Fruit fly (Drosophila melanogaster) whole organism, prepupa: ENCODE results near the gene TBC1D16.

Experiments used
- Blimp-1 ChIP-seq: fragments of 200-800 bp; sonication (Bioruptor generic); optimal IDR thresholded peaks from 3 replicates; lab custom pipeline; 2017; ENCODE audit warnings: missing biosample characterization, missing genetic modification characterization, mild to moderate bottlenecking, moderate library complexity, missing genetic modification reagents
- CG10631 ChIP-seq: fragments of 200-800 bp; sonication (Bioruptor generic); optimal IDR thresholded peaks from 2 replicates; lab custom pipeline; 2016; ENCODE audit warnings: missing biosample characterization, missing genetic modification characterization
- CG15336 ChIP-seq: fragments of 200-800 bp; sonication (Bioruptor generic); IDR thresholded peaks from 2 replicates; pipeline ENCODE4 v1.3.6; 2022; ENCODE audit warnings: missing biosample characterization, missing genetic modification characterization
- CG16779 ChIP-seq: fragments of 200-800 bp; sonication (Bioruptor generic); optimal IDR thresholded peaks from 3 replicates; lab custom pipeline; 2017; ENCODE audit warnings: missing biosample characterization, mild to moderate bottlenecking, missing genetic modification characterization
- CG3032 ChIP-seq: fragments of 200-800 bp; optimal IDR thresholded peaks from 2 replicates; lab custom pipeline; 2019; ENCODE audit warnings: missing biosample characterization, mild to moderate bottlenecking, missing genetic modification characterization, moderate library complexity
- CG31627 ChIP-seq: fragments of 200-800 bp; sonication (Bioruptor generic); optimal IDR thresholded peaks from 3 replicates; lab custom pipeline; 2016; ENCODE audit warnings: missing biosample characterization, missing genetic modification characterization
- CG32006 ChIP-seq: fragments of 200-800 bp; sonication (Bioruptor generic); optimal IDR thresholded peaks from 3 replicates; lab custom pipeline; 2017; ENCODE audit warnings: missing biosample characterization, mild to moderate bottlenecking, missing genetic modification characterization
- CG3919 ChIP-seq: fragments of 200-800 bp; sonication (Bioruptor generic); optimal IDR thresholded peaks from 3 replicates; lab custom pipeline; 2016; ENCODE audit warnings: missing biosample characterization, missing genetic modification characterization
- CG4318 ChIP-seq: fragments of 200-800 bp; sonication (Bioruptor generic); optimal IDR thresholded peaks from 3 replicates; lab custom pipeline; 2017; ENCODE audit warnings: missing biosample characterization, mild to moderate bottlenecking, missing genetic modification characterization
- CG6276 ChIP-seq: fragments of 200-800 bp; sonication (Bioruptor generic); optimal IDR thresholded peaks from 2 replicates; lab custom pipeline; 2017; ENCODE audit warnings: missing biosample characterization, mild to moderate bottlenecking, missing genetic modification characterization
- CG6808 ChIP-seq: fragments of 200-800 bp; sonication (Bioruptor generic); optimal IDR thresholded peaks from 3 replicates; lab custom pipeline; 2017; ENCODE audit warnings: missing biosample characterization, missing genetic modification characterization, mild to moderate bottlenecking, moderate library complexity, missing genetic modification reagents
- CG6854 ChIP-seq: fragments of 200-800 bp; sonication (Bioruptor generic); optimal IDR thresholded peaks from 2 replicates; lab custom pipeline; 2017; ENCODE audit warnings: missing biosample characterization, mild to moderate bottlenecking, missing genetic modification characterization
- CG7368 ChIP-seq: fragments of 200-800 bp; sonication (Bioruptor generic); optimal IDR thresholded peaks from 3 replicates; lab custom pipeline; 2016; ENCODE audit warnings: missing biosample characterization, missing genetic modification characterization
- CG8119 ChIP-seq: fragments of 200-800 bp; sonication (Bioruptor generic); IDR thresholded peaks from 3 replicates; pipeline ENCODE4 v1.3.6; 2022; ENCODE audit warnings: missing biosample characterization, missing genetic modification characterization
- CG8632 ChIP-seq: fragments of 200-800 bp; sonication (Bioruptor generic); optimal IDR thresholded peaks from 3 replicates; lab custom pipeline; 2016; ENCODE audit warnings: missing biosample characterization, missing genetic modification characterization
- Eip75B ChIP-seq: fragments of 200-800 bp; sonication (Bioruptor generic); optimal IDR thresholded peaks from 3 replicates; lab custom pipeline; 2016; ENCODE audit warnings: missing biosample characterization, missing genetic modification characterization
- Eip93F ChIP-seq: fragments of 200-800 bp; sonication (Bioruptor generic); optimal IDR thresholded peaks from 2 replicates; lab custom pipeline; 2016; ENCODE audit warnings: missing biosample characterization, mild to moderate bottlenecking, missing genetic modification characterization
- Ets21C ChIP-seq: fragments of 200-800 bp; sonication (Bioruptor generic); optimal IDR thresholded peaks from 3 replicates; lab custom pipeline; 2016; ENCODE audit warnings: missing biosample characterization, missing genetic modification characterization
- Ets96B ChIP-seq: fragments of 200-800 bp; optimal IDR thresholded peaks from 2 replicates; lab custom pipeline; 2019; ENCODE audit warnings: missing biosample characterization, mild to moderate bottlenecking, missing genetic modification characterization, moderate library complexity
- Gug ChIP-seq: fragments of 200-800 bp; sonication (Bioruptor generic); IDR thresholded peaks from 2 replicates; pipeline ENCODE4 v1.3.6; 2022; ENCODE audit warnings: missing biosample characterization, missing genetic modification characterization
- Hr39 ChIP-seq: fragments of 200-800 bp; sonication (Bioruptor generic); optimal IDR thresholded peaks from 2 replicates; lab custom pipeline; 2016; ENCODE audit warnings: missing biosample characterization, missing genetic modification characterization
- Hr4 ChIP-seq: fragments of 200-800 bp; sonication (Bioruptor generic); optimal IDR thresholded peaks from 3 replicates; lab custom pipeline; 2016; ENCODE audit warnings: missing biosample characterization, missing genetic modification characterization
- Lpt ChIP-seq: fragments of 200-800 bp; sonication (Bioruptor generic); optimal IDR thresholded peaks from 3 replicates; lab custom pipeline; 2016; ENCODE audit warnings: missing biosample characterization, missing genetic modification characterization
- Met ChIP-seq: fragments of 200-800 bp; sonication (Bioruptor generic); optimal IDR thresholded peaks from 3 replicates; lab custom pipeline; 2016; ENCODE audit warnings: missing biosample characterization, missing genetic modification characterization
- Smox ChIP-seq: fragments of 200-800 bp; sonication (Bioruptor generic); optimal IDR thresholded peaks from 3 replicates; lab custom pipeline; 2016; ENCODE audit warnings: missing biosample characterization, missing genetic modification characterization
- achi ChIP-seq: fragments of 200-800 bp; sonication (Bioruptor generic); optimal IDR thresholded peaks from 3 replicates; lab custom pipeline; 2016; ENCODE audit warnings: missing biosample characterization, missing genetic modification characterization
- cyc ChIP-seq: fragments of 200-800 bp; sonication (Bioruptor generic); optimal IDR thresholded peaks from 3 replicates; lab custom pipeline; 2016; ENCODE audit warnings: missing biosample characterization, missing genetic modification characterization
- dac ChIP-seq: fragments of 200-800 bp; sonication (Bioruptor generic); optimal IDR thresholded peaks from 2 replicates; lab custom pipeline; 2017; ENCODE audit warnings: missing biosample characterization, mild to moderate bottlenecking, missing genetic modification characterization
- fd59A ChIP-seq: fragments of 200-800 bp; sonication (Bioruptor generic); optimal IDR thresholded peaks from 2 replicates; lab custom pipeline; 2017; ENCODE audit warnings: missing biosample characterization, mild to moderate bottlenecking, missing genetic modification characterization, missing genetic modification reagents
- fkh ChIP-seq: fragments of 200-800 bp; sonication (Bioruptor generic); optimal IDR thresholded peaks from 3 replicates; lab custom pipeline; 2017; ENCODE audit warnings: missing biosample characterization, mild to moderate bottlenecking, missing genetic modification characterization, moderate library complexity
- lz ChIP-seq: fragments of 200-800 bp; sonication (Bioruptor generic); optimal IDR thresholded peaks from 3 replicates; lab custom pipeline; 2016; ENCODE audit warnings: missing biosample characterization, missing genetic modification characterization
- net ChIP-seq: fragments of 200-800 bp; sonication (Bioruptor generic); optimal IDR thresholded peaks from 3 replicates; lab custom pipeline; 2016; ENCODE audit warnings: missing biosample characterization, missing genetic modification characterization
- salr ChIP-seq, 2 experiments: fragments of 200-800 bp; sonication (Bioruptor generic); optimal IDR thresholded peaks; 3 replicates each; lab custom pipeline; 2016 to 2018; ENCODE audit warnings: missing biosample characterization in 2 of 2, missing genetic modification characterization in 2 of 2, mild to moderate bottlenecking in 1 of 2
- spab ChIP-seq: fragments of 200-800 bp; sonication (Bioruptor generic); optimal IDR thresholded peaks from 2 replicates; lab custom pipeline; 2017; ENCODE audit warnings: missing biosample characterization, mild to moderate bottlenecking, missing genetic modification characterization, missing genetic modification reagents
- topi ChIP-seq: fragments of 200-800 bp; sonication (Bioruptor generic); optimal IDR thresholded peaks from 3 replicates; lab custom pipeline; 2016; ENCODE audit warnings: missing biosample characterization, missing genetic modification characterization

TBC1D16 gene

dm6 chr2L:10435606-10436160, at the start of gene TBC1D16, which contains the start of gene holn1:
TBC1D16 (minus strand) TSS chr2L:10435656.
holn1 (plus strand) TSS chr2L:10435995.
- TF ChIP-seq fkh: peak; percentile 96
- no peak for TF ChIP-seq Gug (GFP tag; lab: Robert Waterston, UW)
- no peak for TF ChIP-seq CG31627 (GFP tag; lab: Kevin White, UChicago)

- no peak for TF ChIP-seq salr (GFP tag; optimal IDR thresholded peaks at IDR 0.05; lab: Kevin White, UChicago)
- TF ChIP-seq achi: no peak
- no peak for TF ChIP-seq CG4318
- no peak for TF ChIP-seq Blimp-1 (GFP tag; lab: Kevin White, UChicago)
- no peak for TF ChIP-seq Lpt (GFP tag; lab: Kevin White, UChicago)
- no peak for TF ChIP-seq CG6808
- TF ChIP-seq Ets21C (GFP tag; lab: Kevin White, UChicago): no peak
- no peak for TF ChIP-seq Smox (GFP tag; lab: Kevin White, UChicago)
- TF ChIP-seq topi (GFP tag; lab: Kevin White, UChicago): no peak
Observed at dm6 chr2L:10483073-10483472, 47.6 kb upstream of the TBC1D16 start, which contains the start of gene Grip75. Grip75 (plus strand) TSS chr2L:10483295.

- no peak for TF ChIP-seq CG7368
- no peak for TF ChIP-seq CG6808
- TF ChIP-seq cyc (GFP tag; lab: Kevin White, UChicago): no peak
- no peak for TF ChIP-seq CG10631 (GFP tag; lab: Kevin White, UChicago)
- no peak for TF ChIP-seq net
- TF ChIP-seq fkh: peak; percentile 59
- TF ChIP-seq Smox (GFP tag; lab: Kevin White, UChicago): no peak
- TF ChIP-seq CG8119 (GFP tag; lab: Robert Waterston, UW): peak; percentile 31; the same call in 1 of the 3 replicates
- TF ChIP-seq CG6854 (GFP tag; lab: Kevin White, UChicago): no peak
- TF ChIP-seq dac (GFP tag; lab: Kevin White, UChicago): no peak
- no peak for TF ChIP-seq CG6276 (GFP tag; lab: Kevin White, UChicago)
- TF ChIP-seq Eip93F (GFP tag; lab: Kevin White, UChicago): no peak
- TF ChIP-seq Hr4: no peak
- no peak for TF ChIP-seq Ets96B (tag; lab: Kevin White, UChicago)
- TF ChIP-seq CG16779 (tag; lab: Kevin White, UChicago): no peak
- TF ChIP-seq Eip75B (GFP tag; lab: Kevin White, UChicago): no peak
- TF ChIP-seq topi (GFP tag; lab: Kevin White, UChicago): no peak
- TF ChIP-seq CG8632 (GFP tag; lab: Kevin White, UChicago): no peak
- peak; percentile 33; the same call in 1 of the 2 replicates for TF ChIP-seq CG15336 (GFP tag; lab: Robert Waterston, UW)
- no peak for TF ChIP-seq fd59A (GFP tag; lab: Kevin White, UChicago)
- TF ChIP-seq spab (GFP tag; lab: Kevin White, UChicago): no peak
- TF ChIP-seq lz (GFP tag; lab: Kevin White, UChicago): no peak
- TF ChIP-seq CG32006 (GFP tag; lab: Kevin White, UChicago): no peak
- TF ChIP-seq Hr39 (GFP tag; lab: Kevin White, UChicago): no peak
- TF ChIP-seq CG3032: no peak
Observed at dm6 chr2L:10479859-10480258, 44.4 kb upstream of the TBC1D16 start.

DNA sequence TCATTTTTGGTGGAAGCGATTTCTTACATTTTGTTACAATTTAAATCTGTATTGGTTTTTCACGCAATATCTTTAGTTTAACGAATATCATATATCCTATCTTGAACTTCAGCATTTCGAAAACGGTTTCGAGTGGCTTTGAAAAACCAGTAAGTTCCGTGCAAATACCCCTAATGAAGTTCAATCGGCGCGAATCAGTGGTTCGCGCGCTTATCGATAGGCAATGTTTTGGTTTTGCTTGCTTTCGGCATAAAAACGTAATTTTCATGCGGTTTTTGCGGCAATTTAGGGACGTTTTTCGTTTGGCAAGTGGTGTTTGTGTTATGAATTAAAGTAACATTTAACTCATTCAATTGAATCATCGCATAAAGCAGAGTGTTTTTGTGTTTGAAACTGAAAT, 41.4 kb upstream of the TBC1D16 start, which contains the start of gene RluA-2:
TSS of gene RluA-2 (plus strand) at position 195 of the 400 bp plus-strand sequence.
- no peak for TF ChIP-seq CG8632 (GFP tag; lab: Kevin White, UChicago)
- TF ChIP-seq Met: no peak
- TF ChIP-seq CG3919 (GFP tag; lab: Kevin White, UChicago): no peak
